Fruit fly (Drosophila melanogaster) whole organism, embryonic: ENCODE results near the gene wg.

ENCODE experiments used
- Hr39 ChIP-seq: fragments of >200 bp; optimal IDR thresholded peaks from 2 replicates; lab custom pipeline; 2017
- Meics ChIP-seq: fragments of 200-800 bp; sonication (Bioruptor generic); optimal IDR thresholded peaks from 2 replicates; lab custom pipeline; 2017; ENCODE audit warnings: missing biosample characterization, mild to moderate bottlenecking, missing genetic modification characterization
- Xrp1 ChIP-seq: fragments of 200-800 bp; sonication (Bioruptor generic); IDR thresholded peaks from 2 replicates; pipeline ENCODE4 v1.3.6; 2022; ENCODE audit warnings: missing biosample characterization, missing genetic modification characterization
- da ChIP-seq: fragments of 200-800 bp; sonication (Bioruptor generic); optimal IDR thresholded peaks from 2 replicates; lab custom pipeline; 2016; ENCODE audit warnings: missing biosample characterization, missing genetic modification characterization

- TF ChIP-seq da (GFP tag; lab: Kevin White, UChicago) (no peak), Xrp1 (no peak), Hr39 (lab: Kevin White, UChicago) (no peak), Meics (GFP tag; lab: Kevin White, UChicago) (no peak)
Measured at dm6 chr2L:7257212-7257611, 49.7 kb upstream of the wg start, which contains the start of gene CG31909.
